Fruit fly (Drosophila melanogaster) whole organism, prepupa: ENCODE data around the gene mnb.

Experiments used
- Blimp-1 ChIP-seq: fragments of 200-800 bp; sonication (Bioruptor generic); optimal IDR thresholded peaks from 3 replicates; lab custom pipeline; 2017; ENCODE audit warnings: missing biosample characterization, missing genetic modification characterization, mild to moderate bottlenecking, moderate library complexity, missing genetic modification reagents
- CG10669 ChIP-seq: fragments of 200-800 bp; sonication (Bioruptor generic); optimal IDR thresholded peaks from 3 replicates; lab custom pipeline; 2018; ENCODE audit warnings: missing biosample characterization, mild to moderate bottlenecking, missing genetic modification characterization, moderate library complexity
- CG11762 ChIP-seq: fragments of 200-800 bp; sonication (Bioruptor generic); optimal IDR thresholded peaks from 3 replicates; lab custom pipeline; 2016; ENCODE audit warnings: missing biosample characterization, missing genetic modification characterization; ENCODE audit not compliant: insufficient read depth
- CG11902 ChIP-seq: fragments of 200-800 bp; sonication (Bioruptor generic); optimal IDR thresholded peaks from 3 replicates; lab custom pipeline; 2016; ENCODE audit warnings: missing biosample characterization, missing genetic modification characterization
- CG3032 ChIP-seq: fragments of 200-800 bp; optimal IDR thresholded peaks from 2 replicates; lab custom pipeline; 2019; ENCODE audit warnings: missing biosample characterization, mild to moderate bottlenecking, missing genetic modification characterization, moderate library complexity
- CG31627 ChIP-seq: fragments of 200-800 bp; sonication (Bioruptor generic); optimal IDR thresholded peaks from 3 replicates; lab custom pipeline; 2016; ENCODE audit warnings: missing biosample characterization, missing genetic modification characterization
- CG34406 ChIP-seq: fragments of 200-800 bp; sonication (Bioruptor generic); optimal IDR thresholded peaks from 3 replicates; lab custom pipeline; 2016; ENCODE audit warnings: missing biosample characterization, missing genetic modification characterization
- CG3919 ChIP-seq: fragments of 200-800 bp; sonication (Bioruptor generic); optimal IDR thresholded peaks from 3 replicates; lab custom pipeline; 2016; ENCODE audit warnings: missing biosample characterization, missing genetic modification characterization
- CG6163 ChIP-seq: fragments of 200-800 bp; sonication (Bioruptor generic); IDR thresholded peaks from 3 replicates; pipeline ENCODE4 v1.3.6; 2022; ENCODE audit warnings: missing biosample characterization, missing genetic modification characterization
- CG6276 ChIP-seq: fragments of 200-800 bp; sonication (Bioruptor generic); optimal IDR thresholded peaks from 2 replicates; lab custom pipeline; 2017; ENCODE audit warnings: missing biosample characterization, mild to moderate bottlenecking, missing genetic modification characterization
- CG6792 ChIP-seq: fragments of 200-800 bp; sonication (Bioruptor generic); optimal IDR thresholded peaks from 3 replicates; lab custom pipeline; 2016; ENCODE audit warnings: missing biosample characterization, missing genetic modification characterization
- CG6808 ChIP-seq: fragments of 200-800 bp; sonication (Bioruptor generic); optimal IDR thresholded peaks from 3 replicates; lab custom pipeline; 2017; ENCODE audit warnings: missing biosample characterization, missing genetic modification characterization, mild to moderate bottlenecking, moderate library complexity, missing genetic modification reagents
- CG6854 ChIP-seq: fragments of 200-800 bp; sonication (Bioruptor generic); optimal IDR thresholded peaks from 2 replicates; lab custom pipeline; 2017; ENCODE audit warnings: missing biosample characterization, mild to moderate bottlenecking, missing genetic modification characterization
- CG7368 ChIP-seq: fragments of 200-800 bp; sonication (Bioruptor generic); optimal IDR thresholded peaks from 3 replicates; lab custom pipeline; 2016; ENCODE audit warnings: missing biosample characterization, missing genetic modification characterization
- CG8119 ChIP-seq: fragments of 200-800 bp; sonication (Bioruptor generic); IDR thresholded peaks from 3 replicates; pipeline ENCODE4 v1.3.6; 2022; ENCODE audit warnings: missing biosample characterization, missing genetic modification characterization
- CG8319 ChIP-seq: fragments of 200-800 bp; sonication (Bioruptor generic); optimal IDR thresholded peaks from 3 replicates; lab custom pipeline; 2016; ENCODE audit warnings: missing biosample characterization, missing genetic modification characterization
- CG8632 ChIP-seq: fragments of 200-800 bp; sonication (Bioruptor generic); optimal IDR thresholded peaks from 3 replicates; lab custom pipeline; 2016; ENCODE audit warnings: missing biosample characterization, missing genetic modification characterization
- CG9139 ChIP-seq: fragments of 200-800 bp; sonication (Bioruptor generic); optimal IDR thresholded peaks from 3 replicates; lab custom pipeline; 2017; ENCODE audit warnings: missing biosample characterization, mild to moderate bottlenecking, missing genetic modification characterization
- Eip93F ChIP-seq: fragments of 200-800 bp; sonication (Bioruptor generic); optimal IDR thresholded peaks from 2 replicates; lab custom pipeline; 2016; ENCODE audit warnings: missing biosample characterization, mild to moderate bottlenecking, missing genetic modification characterization
- Ets21C ChIP-seq: fragments of 200-800 bp; sonication (Bioruptor generic); optimal IDR thresholded peaks from 3 replicates; lab custom pipeline; 2016; ENCODE audit warnings: missing biosample characterization, missing genetic modification characterization
- Ets96B ChIP-seq: fragments of 200-800 bp; optimal IDR thresholded peaks from 2 replicates; lab custom pipeline; 2019; ENCODE audit warnings: missing biosample characterization, mild to moderate bottlenecking, missing genetic modification characterization, moderate library complexity
- Hr4 ChIP-seq: fragments of 200-800 bp; sonication (Bioruptor generic); optimal IDR thresholded peaks from 3 replicates; lab custom pipeline; 2016; ENCODE audit warnings: missing biosample characterization, missing genetic modification characterization
- Lpt ChIP-seq: fragments of 200-800 bp; sonication (Bioruptor generic); optimal IDR thresholded peaks from 3 replicates; lab custom pipeline; 2016; ENCODE audit warnings: missing biosample characterization, missing genetic modification characterization
- Sox102F ChIP-seq: fragments of 200-800 bp; sonication (Bioruptor generic); optimal IDR thresholded peaks from 2 replicates; lab custom pipeline; 2016; ENCODE audit warnings: missing biosample characterization, mild to moderate bottlenecking, missing genetic modification characterization
- cyc ChIP-seq: fragments of 200-800 bp; sonication (Bioruptor generic); optimal IDR thresholded peaks from 3 replicates; lab custom pipeline; 2016; ENCODE audit warnings: missing biosample characterization, missing genetic modification characterization
- dac ChIP-seq: fragments of 200-800 bp; sonication (Bioruptor generic); optimal IDR thresholded peaks from 2 replicates; lab custom pipeline; 2017; ENCODE audit warnings: missing biosample characterization, mild to moderate bottlenecking, missing genetic modification characterization
- esn ChIP-seq: fragments of 200-800 bp; sonication (Bioruptor generic); optimal IDR thresholded peaks from 2 replicates; lab custom pipeline; 2016; ENCODE audit warnings: missing biosample characterization, mild to moderate bottlenecking, missing genetic modification characterization, moderate library complexity
- fd59A ChIP-seq: fragments of 200-800 bp; sonication (Bioruptor generic); optimal IDR thresholded peaks from 2 replicates; lab custom pipeline; 2017; ENCODE audit warnings: missing biosample characterization, mild to moderate bottlenecking, missing genetic modification characterization, missing genetic modification reagents
- net ChIP-seq: fragments of 200-800 bp; sonication (Bioruptor generic); optimal IDR thresholded peaks from 3 replicates; lab custom pipeline; 2016; ENCODE audit warnings: missing biosample characterization, missing genetic modification characterization
- salr ChIP-seq, 2 experiments: fragments of 200-800 bp; sonication (Bioruptor generic); optimal IDR thresholded peaks; 3 replicates each; lab custom pipeline; 2016 to 2018; ENCODE audit warnings: missing biosample characterization in 2 of 2, missing genetic modification characterization in 2 of 2, mild to moderate bottlenecking in 1 of 2
- spab ChIP-seq: fragments of 200-800 bp; sonication (Bioruptor generic); optimal IDR thresholded peaks from 2 replicates; lab custom pipeline; 2017; ENCODE audit warnings: missing biosample characterization, mild to moderate bottlenecking, missing genetic modification characterization, missing genetic modification reagents
- ss ChIP-seq, 2 experiments: fragments of 200-800 bp; sonication (Bioruptor generic); optimal IDR thresholded peaks; 2 replicates in 1 of 2; 3 replicates in 1 of 2; lab custom pipeline; 2017 to 2018; ENCODE audit warnings: mild to moderate bottlenecking in 2 of 2, missing biosample characterization in 2 of 2, missing genetic modification characterization in 2 of 2, moderate library complexity in 1 of 2
- svp ChIP-seq: fragments of 200-800 bp; sonication (Bioruptor generic); peaks from one replicate; lab custom pipeline; 2016; ENCODE audit warnings: missing biosample characterization, missing genetic modification characterization
- vri ChIP-seq: fragments of 200-800 bp; sonication (Bioruptor generic); optimal IDR thresholded peaks from 3 replicates; lab custom pipeline; 2016; ENCODE audit warnings: missing biosample characterization, mild to moderate bottlenecking, missing genetic modification characterization

mnb gene

dm6 chrX:17886449-17887207 lies 394 bp downstream of the mnb start (continued):
- TF ChIP-seq CG11902 (GFP tag; lab: Kevin White, UChicago) (no peak), CG8119 (peak; percentile 87), cyc (no peak), CG7368 (peak; percentile 12), CG3919 (GFP tag; lab: Kevin White, UChicago) (peak; percentile 15), CG10669 (GFP tag; lab: Kevin White, UChicago) (peak; percentile 48), CG6163 (GFP tag; lab: Robert Waterston, UW) (peak; percentile 66), esn (GFP tag; lab: Kevin White, UChicago) (no peak), CG8632 (GFP tag; lab: Kevin White, UChicago) (peak; percentile 43), CG34406 (GFP tag; lab: Kevin White, UChicago) (peak; percentile 18), CG6276 (peak; percentile 88), Eip93F (GFP tag; lab: Kevin White, UChicago) (peak; percentile 16), fd59A (GFP tag; lab: Kevin White, UChicago) (peak; percentile 44), CG6854 (GFP tag; lab: Kevin White, UChicago) (peak; percentile 68), Blimp-1 (GFP tag; lab: Kevin White, UChicago) (no peak), CG31627 (GFP tag; lab: Kevin White, UChicago) (no peak), spab (GFP tag; lab: Kevin White, UChicago) (peak; percentile 75), ss (GFP tag; optimal IDR thresholded peaks at IDR 0.05; lab: Kevin White, UChicago) (peak; percentile 92 to 93), salr (GFP tag; optimal IDR thresholded peaks at IDR 0.05; lab: Kevin White, UChicago) (peak in 1 of 2 experiments; percentile 85), CG8319 (GFP tag; lab: Kevin White, UChicago) (no peak), Hr4 (GFP tag; lab: Kevin White, UChicago) (peak; percentile 2), CG11762 (GFP tag; lab: Kevin White, UChicago) (no peak), CG3032 (tag; lab: Kevin White, UChicago) (peak; percentile 68), Ets21C (GFP tag; lab: Kevin White, UChicago) (no peak), Lpt (GFP tag; lab: Kevin White, UChicago) (peak; percentile 73)

DNA sequence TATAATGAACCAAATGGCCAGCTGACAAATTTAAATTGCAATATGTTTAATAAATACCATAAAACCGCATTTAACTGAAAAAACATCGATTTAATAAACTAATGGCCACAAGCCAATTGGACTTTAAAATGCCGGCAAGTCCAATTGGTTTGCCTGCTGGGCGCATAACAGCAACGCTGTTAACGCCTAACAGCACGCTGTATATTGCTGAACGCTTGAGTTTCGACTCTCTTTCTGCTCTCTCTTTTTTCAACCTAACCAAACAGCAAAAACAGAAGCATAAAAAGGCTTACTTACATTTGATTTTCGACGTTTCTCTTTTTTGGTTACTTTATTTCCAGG lies 944 bp downstream of the mnb start:
- TF ChIP-seq CG8319 (GFP tag; lab: Kevin White, UChicago) (no peak), net (GFP tag; lab: Kevin White, UChicago) (no peak), CG6808 (GFP tag; lab: Kevin White, UChicago) (no peak), vri (GFP tag; lab: Kevin White, UChicago) (no peak), CG6792 (GFP tag; lab: Kevin White, UChicago) (no peak), Blimp-1 (GFP tag; lab: Kevin White, UChicago) (no peak), CG9139 (GFP tag; lab: Kevin White, UChicago) (no peak), Lpt (GFP tag; lab: Kevin White, UChicago) (no peak), CG31627 (GFP tag; lab: Kevin White, UChicago) (no peak), CG34406 (GFP tag; lab: Kevin White, UChicago) (no peak), esn (GFP tag; lab: Kevin White, UChicago) (no peak), Ets96B (no peak), dac (GFP tag; lab: Kevin White, UChicago) (no peak)

DNA sequence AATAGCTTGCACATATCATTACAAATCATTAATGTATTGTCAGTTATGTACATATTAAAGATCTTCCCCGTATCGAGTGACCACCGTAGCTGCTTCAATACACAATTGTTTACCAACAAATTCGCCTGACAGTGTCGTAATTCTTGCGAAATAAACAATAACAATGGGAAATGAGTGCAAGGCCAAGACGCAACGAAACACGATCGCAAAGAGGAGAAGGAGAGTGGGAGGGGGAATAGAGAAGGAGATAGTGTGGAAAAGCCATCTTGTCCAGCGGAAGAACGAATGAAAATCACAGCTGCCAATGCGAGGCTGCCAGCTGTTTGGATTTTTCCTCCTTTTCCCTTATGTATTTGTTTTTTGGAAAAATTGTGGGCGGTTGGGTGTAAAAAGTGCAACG lies 1.7 kb downstream of the mnb start:
- TF ChIP-seq CG11902 (GFP tag; lab: Kevin White, UChicago), result no peak
- TF ChIP-seq svp (GFP tag; lab: Kevin White, UChicago), result peak; percentile 50
- peak; percentile 21 for TF ChIP-seq vri (GFP tag; lab: Kevin White, UChicago)

- no peak for TF ChIP-seq Sox102F (GFP tag; lab: Kevin White, UChicago)
Measured at dm6 chrX:17884567-17884966, 2.5 kb downstream of the mnb start.
